Worm (Caenorhabditis elegans): ENCODE results near the gene fubl-2.

- TF ChIP-seq mdl-1 (tag; optimal IDR thresholded peaks at IDR 0.05), result no peak
- TF ChIP-seq ztf-11 (tag; optimal IDR thresholded peaks at IDR 0.05), result no peak
- no peak for TF ChIP-seq lsy-2 (tag; optimal IDR thresholded peaks at IDR 0.05)
- no peak for TF ChIP-seq aly-2 (tag; optimal IDR thresholded peaks at IDR 0.05)
- no peak for TF ChIP-seq lin-11 (tag; optimal IDR thresholded peaks at IDR 0.05)
- no peak for TF ChIP-seq lin-13 (GFP tag; optimal IDR thresholded peaks at IDR 0.05)
Measured at ce11 chrIII:7084908-7085307, 2.6 kb downstream of the fubl-2 start, which contains the start of gene tofu-7.
